Fruit fly (Drosophila melanogaster): ENCODE results near the gene CG43867.

DNA sequence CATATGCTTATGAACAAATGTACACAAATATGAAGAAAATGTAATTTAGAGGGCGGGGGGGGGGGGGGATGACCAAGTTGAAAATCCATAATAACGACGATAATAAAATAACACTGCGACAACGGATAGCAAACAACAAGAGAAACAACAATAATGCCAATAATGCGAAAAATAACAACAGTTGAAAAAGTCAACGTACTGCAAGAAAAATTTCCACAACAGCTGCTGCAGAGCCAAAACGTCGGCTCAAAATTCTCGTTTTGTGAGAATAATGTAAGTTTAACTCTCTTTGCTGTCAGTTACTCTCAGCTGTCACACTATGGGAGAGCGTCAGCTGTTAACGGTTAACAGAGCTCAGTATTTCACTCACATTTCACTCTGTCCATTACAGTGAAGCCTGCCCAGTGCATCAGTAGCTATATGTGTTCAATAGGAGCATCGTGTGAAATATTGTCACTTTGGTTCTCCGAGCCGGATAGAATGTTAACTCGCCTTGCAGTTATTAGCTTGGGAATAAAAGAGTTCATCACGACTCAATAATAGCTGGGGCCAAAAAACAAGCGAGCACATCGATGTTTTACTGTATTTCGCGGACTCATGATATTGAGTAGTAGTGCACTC lies 26.9 kb downstream of the CG43867 start:
- peak; percentile 55 for TF ChIP-seq D1 (tag; optimal IDR thresholded peaks at IDR 0.05)
- TF ChIP-seq rn (GFP tag; IDR thresholded peaks at IDR 0.05) = peak; percentile 70; the same call in 1 of the 2 replicates
